Worm (Caenorhabditis elegans) whole organism, young adult: ENCODE measurements around the gene pyc-1.

Experiments used
- D2030.7 ChIP-seq: fragments of 200-800 bp; sonication (Bioruptor generic); IDR thresholded peaks from 2 replicates; pipeline ENCODE4 v1.3.6; 2022; ENCODE audit warnings: missing genetic modification reagents, missing genetic modification characterization, missing compliant biosample characterization
- F49E8.2 ChIP-seq: sonication (generic microtip); optimal IDR thresholded peaks from 3 replicates; lab custom pipeline; 2017; ENCODE audit warnings: missing genetic modification characterization, mild to moderate bottlenecking, missing compliant biosample characterization, antibody characterized with exemption, moderate library complexity; ENCODE audit not compliant: insufficient read depth
- F52B5.7 ChIP-seq: sonication (generic microtip); optimal IDR thresholded peaks from 2 replicates; lab custom pipeline; 2016; ENCODE audit warnings: mild to moderate bottlenecking, missing genetic modification characterization, missing compliant biosample characterization
- ama-1 ChIP-seq, 3 experiments: fragments of 150-350 bp in 1 of 3; sonication (generic microtip) in 2 of 3; optimal IDR thresholded peaks; 2 replicates each; lab custom pipeline; 2014 to 2018; ENCODE audit warnings: missing biosample characterization in 2 of 3, missing genetic modification characterization in 2 of 3, missing genetic modification reagents in 2 of 3
- efl-1 ChIP-seq: fragments of 150-350 bp; optimal IDR thresholded peaks from 2 replicates; lab custom pipeline; 2014; ENCODE audit warnings: missing biosample characterization, missing genetic modification reagents, missing genetic modification characterization
- hrde-1 ChIP-seq: sonication (generic microtip); optimal IDR thresholded peaks from 2 replicates; lab custom pipeline; 2016; ENCODE audit warnings: missing genetic modification characterization, mild to moderate bottlenecking, missing compliant biosample characterization, moderate library complexity, missing genotype, missing genetic modification reagents, borderline replicate concordance
- lsy-27 ChIP-seq: sonication (generic microtip); optimal IDR thresholded peaks from 2 replicates; lab custom pipeline; 2017; ENCODE audit warnings: missing genetic modification characterization, mild to moderate bottlenecking, missing compliant biosample characterization, antibody characterized with exemption, missing genotype, borderline replicate concordance; ENCODE audit not compliant: insufficient read depth
- madf-3 ChIP-seq: fragments of 200-800 bp; sonication (Bioruptor generic); IDR thresholded peaks from 2 replicates; pipeline ENCODE4 v1.3.6; 2022; ENCODE audit warnings: missing genetic modification reagents, missing genetic modification characterization, missing compliant biosample characterization
- snpc-4 ChIP-seq, 5 experiments: fragments of 150-350 bp in 1 of 5; sonication (generic microtip) in 4 of 5; optimal IDR thresholded peaks; 2 replicates each; lab custom pipeline; 2014 to 2018; ENCODE audit warnings: missing genetic modification characterization in 5 of 5, missing biosample characterization in 3 of 5, antibody characterized with exemption in 2 of 5, mild to moderate bottlenecking in 2 of 5, missing compliant biosample characterization in 2 of 5, missing genotype in 2 of 5, moderate library complexity in 2 of 5, missing genetic modification reagents in 1 of 5
- unc-130 ChIP-seq: sonication (generic microtip); optimal IDR thresholded peaks from 2 replicates; lab custom pipeline; 2016; ENCODE audit warnings: missing genetic modification reagents, missing genetic modification characterization, missing compliant biosample characterization
- unc-62 ChIP-seq: fragments of 150-350 bp; optimal IDR thresholded peaks from 2 replicates; lab custom pipeline; 2014; ENCODE audit warnings: missing biosample characterization, missing genetic modification reagents, missing genetic modification characterization

DNA sequence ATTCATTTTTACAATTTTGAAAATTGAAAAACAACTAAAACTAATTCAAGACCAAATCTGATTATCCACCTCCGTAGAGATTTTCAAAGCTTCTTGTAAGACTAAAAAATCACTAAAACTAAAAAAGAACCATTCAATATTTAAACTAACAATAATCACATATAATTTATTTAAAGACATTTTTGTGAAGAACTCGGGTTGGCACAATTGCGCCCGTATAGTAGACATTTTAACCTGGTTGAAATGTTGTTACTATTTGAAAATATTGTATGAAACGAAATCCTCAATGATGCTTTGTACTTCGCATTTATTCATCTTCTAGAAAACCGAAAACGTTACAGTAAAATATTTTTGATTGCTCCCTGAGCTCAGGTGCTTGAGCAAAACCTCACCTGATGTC is 33.7 kb upstream of the pyc-1 start:
- TF ChIP-seq unc-62 (GFP tag; lab: Kevin White, UChicago) (no peak), F52B5.7 (tag; lab: Kevin White, UChicago) (no peak), efl-1 (GFP tag; lab: Kevin White, UChicago) (no peak), unc-130 (no peak), hrde-1 (tag; lab: Kevin White, UChicago) (no peak), snpc-4 (GFP tag; optimal IDR thresholded peaks at IDR 0.05; lab: Kevin White, UChicago) (no peak), snpc-4 (tag; optimal IDR thresholded peaks at IDR 0.05; lab: Kevin White, UChicago) (no peak), madf-3 (GFP tag; lab: Robert Waterston, UW) (no peak), ama-1 (optimal IDR thresholded peaks at IDR 0.05; lab: Kevin White, UChicago) (no peak), ama-1 (GFP tag; optimal IDR thresholded peaks at IDR 0.05; lab: Kevin White, UChicago) (no peak), F49E8.2 (tag; lab: Kevin White, UChicago) (no peak), D2030.7 (GFP tag; lab: Robert Waterston, UW) (no peak), lsy-27 (no peak)
